Worm (Caenorhabditis elegans): ENCODE results near the gene gcy-8.

gcy-8 gene

DNA sequence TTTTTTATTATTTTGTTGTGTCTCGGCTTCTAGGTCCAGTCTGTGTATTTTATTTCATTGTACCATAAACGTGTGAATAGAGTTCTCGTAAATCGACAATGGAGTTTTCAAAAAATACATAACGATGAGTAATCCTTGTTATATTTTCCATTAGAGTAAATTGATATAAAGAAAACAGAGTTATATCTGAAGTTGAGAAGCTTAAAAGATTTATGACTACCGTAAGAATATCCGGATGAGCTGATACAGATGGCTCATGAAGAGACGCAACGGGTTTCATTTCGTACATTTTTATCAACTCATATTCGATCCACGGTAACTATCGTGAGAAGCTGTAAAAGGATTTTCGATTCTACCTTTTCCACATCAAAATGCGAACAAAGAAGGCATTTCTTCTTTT lies at the start of gene gcy-8:
TSS of gene gcy-8 (plus strand) at position 301 of the 400 bp plus-strand sequence.
- TF ChIP-seq pqm-1 (tag; optimal IDR thresholded peaks at IDR 0.05) (no peak), nhr-77 (tag; optimal IDR thresholded peaks at IDR 0.05) (no peak), zfp-3 (GFP tag; conservative IDR thresholded peaks at IDR 0.05) (no peak), sdz-12 (GFP tag; optimal IDR thresholded peaks at IDR 0.05) (no peak), ceh-28 (tag; optimal IDR thresholded peaks at IDR 0.05) (no peak), D1046.2 (GFP tag; IDR thresholded peaks at IDR 0.05) (no peak), F44E2.7 (GFP tag; IDR thresholded peaks at IDR 0.05) (no peak), mdl-1 (tag; optimal IDR thresholded peaks at IDR 0.05) (no peak), mes-2 (tag; optimal IDR thresholded peaks at IDR 0.05; ENCODE audit: poor library complexity, severe bottlenecking) (no peak), Y5F2A.4 (GFP tag; optimal IDR thresholded peaks at IDR 0.05) (no peak), vab-7 (GFP tag; IDR thresholded peaks at IDR 0.05) (no peak), F37D6.2 (tag; optimal IDR thresholded peaks at IDR 0.05) (no peak), lsy-2 (tag; optimal IDR thresholded peaks at IDR 0.05) (no peak)

DNA sequence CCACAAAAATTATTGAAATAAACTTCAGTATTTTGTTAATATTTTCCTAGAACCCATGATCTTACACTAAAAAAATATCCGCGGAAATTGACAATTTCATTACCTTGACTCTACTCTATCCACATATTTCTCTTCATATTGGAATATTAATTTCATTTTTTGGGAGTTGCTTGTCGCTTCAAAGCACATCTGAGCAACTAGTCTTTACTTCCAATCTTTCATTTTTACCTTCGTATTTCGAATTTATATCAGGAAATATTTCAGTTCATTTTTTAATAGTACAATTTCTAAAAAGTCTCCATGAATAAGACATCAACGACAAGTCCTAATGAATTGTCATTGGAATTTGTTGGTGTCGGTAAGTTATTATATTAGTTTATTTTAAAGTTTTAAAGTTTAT lies 48.9 kb upstream of the gcy-8 start, which contains the start of gene srt-73:
TSS of gene srt-73 (plus strand) at position 301 of the 400 bp plus-strand sequence.
- TF ChIP-seq ZK337.2 (GFP tag; IDR thresholded peaks at IDR 0.05) (no peak), Y5F2A.4 (GFP tag; optimal IDR thresholded peaks at IDR 0.05) (no peak), ztf-11 (tag; optimal IDR thresholded peaks at IDR 0.05) (no peak), dmd-8 (GFP tag; IDR thresholded peaks at IDR 0.05) (no peak), mep-1 (tag; optimal IDR thresholded peaks at IDR 0.05) (no peak), zfp-2 (tag; optimal IDR thresholded peaks at IDR 0.05) (no peak), nhr-10 (tag; optimal IDR thresholded peaks at IDR 0.05) (no peak), snpc-4 (tag; optimal IDR thresholded peaks at IDR 0.05) (no peak), dmd-6 (GFP tag; IDR thresholded peaks at IDR 0.05) (no peak), unc-39 (tag; optimal IDR thresholded peaks at IDR 0.05) (no peak), Y48G9A.11 (GFP tag; IDR thresholded peaks at IDR 0.05) (no peak), nhr-41 (GFP tag; IDR thresholded peaks at IDR 0.05) (no peak), aha-1 (tag) (no peak), set-16 (GFP tag; IDR thresholded peaks at IDR 0.05) (no peak), mdl-1 (tag; optimal IDR thresholded peaks at IDR 0.05) (no peak), zag-1 (tag; optimal IDR thresholded peaks at IDR 0.05) (no peak), nhr-111 (GFP tag; optimal IDR thresholded peaks at IDR 0.05) (no peak), F49E8.2 (tag; optimal IDR thresholded peaks at IDR 0.05; ENCODE audit: borderline replicate concordance) (no peak), madf-9 (GFP tag; conservative IDR thresholded peaks at IDR 0.05) (no peak)

DNA sequence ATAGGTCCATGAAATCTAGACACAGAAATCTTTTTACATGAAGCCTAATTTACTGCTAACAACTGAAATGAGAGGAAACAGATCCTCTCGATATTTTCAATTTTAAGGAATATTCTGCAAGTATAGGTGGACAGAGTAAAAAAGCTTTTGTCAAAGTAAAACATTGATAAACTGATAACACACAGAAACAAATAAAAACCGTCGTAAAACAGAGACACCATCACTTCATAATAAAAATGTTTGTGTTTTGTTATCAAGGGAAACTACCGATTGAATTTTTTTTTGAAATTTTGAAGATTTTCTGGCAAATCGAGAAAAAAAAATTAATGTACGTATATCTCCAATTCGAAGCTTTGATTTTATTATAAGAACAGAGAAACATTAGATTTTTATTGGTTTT lies 46.8 kb upstream of the gcy-8 start:
- TF ChIP-seq hmg-1.1 (GFP tag; IDR thresholded peaks at IDR 0.05) (no peak), pqm-1 (tag; optimal IDR thresholded peaks at IDR 0.05) (peak; percentile 49), dpl-1 (GFP tag; optimal IDR thresholded peaks at IDR 0.05) (no peak), ama-1 (optimal IDR thresholded peaks at IDR 0.05) (no peak), lin-13 (GFP tag; optimal IDR thresholded peaks at IDR 0.05) (no peak), nhr-6 (tag; optimal IDR thresholded peaks at IDR 0.05) (no peak), ceh-44 (GFP tag; IDR thresholded peaks at IDR 0.05) (no peak), tag-97 (GFP tag; IDR thresholded peaks at IDR 0.05) (no peak), aha-1 (tag) (peak; percentile 18), pha-4 (GFP tag; IDR thresholded peaks at IDR 0.05) (no peak), pha-4 (tag; optimal IDR thresholded peaks at IDR 0.05) (no peak), F26F4.8 (GFP tag; conservative IDR thresholded peaks at IDR 0.05) (no peak), daf-19 (GFP tag; conservative IDR thresholded peaks at IDR 0.05) (no peak), nhr-28 (tag; optimal IDR thresholded peaks at IDR 0.05) (peak; percentile 14), set-16 (GFP tag; IDR thresholded peaks at IDR 0.05) (no peak), zip-11 (GFP tag; IDR thresholded peaks at IDR 0.05) (no peak), dmd-6 (GFP tag; IDR thresholded peaks at IDR 0.05) (no peak), fkh-10 (GFP tag; optimal IDR thresholded peaks at IDR 0.05) (no peak), nhr-111 (GFP tag; optimal IDR thresholded peaks at IDR 0.05) (no peak), daf-8 (GFP tag; IDR thresholded peaks at IDR 0.05) (no peak), egl-43 (GFP tag; IDR thresholded peaks at IDR 0.05) (no peak), unc-39 (tag; optimal IDR thresholded peaks at IDR 0.05) (no peak), ztf-7 (tag; optimal IDR thresholded peaks at IDR 0.05) (no peak), lin-38 (GFP tag; IDR thresholded peaks at IDR 0.05) (no peak), nhr-42 (GFP tag; IDR thresholded peaks at IDR 0.05) (no peak), nhr-25 (tag; optimal IDR thresholded peaks at IDR 0.05; ENCODE audit: borderline replicate concordance, insufficient read depth) (no peak), dve-1 (tag; optimal IDR thresholded peaks at IDR 0.05; ENCODE audit: insufficient read depth) (peak; percentile 44)
